Worm (Caenorhabditis elegans) whole organism, young adult: ENCODE data around the gene hrg-9.

Experiments
- B0261.1 ChIP-seq: sonication (generic microtip); optimal IDR thresholded peaks from 2 replicates; lab custom pipeline; 2016; ENCODE audit warnings: mild to moderate bottlenecking, missing genetic modification characterization, moderate library complexity, missing compliant biosample characterization
- B0336.3 ChIP-seq: fragments of 200-800 bp; sonication (Bioruptor generic); IDR thresholded peaks from 2 replicates; pipeline ENCODE4 v1.3.6; 2022; ENCODE audit warnings: missing genetic modification characterization, missing compliant biosample characterization
- C17E4.6 ChIP-seq: fragments of 200-800 bp; sonication (Bioruptor generic); IDR thresholded peaks from 2 replicates; pipeline ENCODE4 v1.3.6; 2022; ENCODE audit warnings: missing genetic modification reagents, missing genetic modification characterization, missing compliant biosample characterization
- F10E7.11 ChIP-seq: sonication (generic microtip); optimal IDR thresholded peaks from 2 replicates; lab custom pipeline; 2017; ENCODE audit warnings: mild to moderate bottlenecking, missing genetic modification characterization, moderate library complexity, missing compliant biosample characterization
- T07F8.4 ChIP-seq: sonication (generic microtip); optimal IDR thresholded peaks from 2 replicates; lab custom pipeline; 2016; ENCODE audit warnings: mild to moderate bottlenecking, missing genetic modification characterization, moderate library complexity, missing compliant biosample characterization
- cebp-2 ChIP-seq: fragments of 200-800 bp; sonication (Bioruptor generic); IDR thresholded peaks from 2 replicates; pipeline ENCODE4 v1.3.6; 2022; ENCODE audit warnings: missing genetic modification characterization, missing compliant biosample characterization
- lin-35 ChIP-seq, 3 experiments: fragments of 150-350 bp in 2 of 3; sonication (generic microtip) in 1 of 3; optimal IDR thresholded peaks; 2 replicates each; lab custom pipeline; 2014 to 2018; ENCODE audit warnings: missing biosample characterization in 3 of 3, missing genetic modification characterization in 3 of 3, missing genetic modification reagents in 3 of 3
- mcd-1 ChIP-seq: fragments of 200-800 bp; sonication (Bioruptor generic); IDR thresholded peaks from 2 replicates; pipeline ENCODE4 v1.3.6; 2022; ENCODE audit warnings: missing genetic modification reagents, missing genetic modification characterization, missing compliant biosample characterization
- mxl-1 ChIP-seq: sonication (generic microtip); optimal IDR thresholded peaks from 2 replicates; lab custom pipeline; 2016; ENCODE audit warnings: missing genetic modification characterization, missing compliant biosample characterization
- nfya-1 ChIP-seq: sonication (generic microtip); optimal IDR thresholded peaks from 2 replicates; lab custom pipeline; 2017; ENCODE audit warnings: antibody characterized with exemption, missing compliant biosample characterization, missing genetic modification characterization, borderline replicate concordance; ENCODE audit not compliant: insufficient read depth
- snpc-4 ChIP-seq, 5 experiments: fragments of 150-350 bp in 1 of 5; sonication (generic microtip) in 4 of 5; optimal IDR thresholded peaks; 2 replicates each; lab custom pipeline; 2014 to 2018; ENCODE audit warnings: missing genetic modification characterization in 5 of 5, missing biosample characterization in 3 of 5, antibody characterized with exemption in 2 of 5, mild to moderate bottlenecking in 2 of 5, missing compliant biosample characterization in 2 of 5, missing genotype in 2 of 5, moderate library complexity in 2 of 5, missing genetic modification reagents in 1 of 5
- ztf-28 ChIP-seq: fragments of 200-800 bp; sonication (Bioruptor generic); IDR thresholded peaks from 2 replicates; pipeline ENCODE4 v1.3.6; 2022; ENCODE audit warnings: missing genetic modification reagents, missing genetic modification characterization, missing compliant biosample characterization

ce11 chrV:12919705-12920104 lies 43.4 kb downstream of the hrg-9 start, which contains the start of gene lipl-1:
- TF ChIP-seq snpc-4 (GFP tag; optimal IDR thresholded peaks at IDR 0.05; lab: Kevin White, UChicago) = no peak
- no peak for TF ChIP-seq snpc-4 (tag; optimal IDR thresholded peaks at IDR 0.05; lab: Kevin White, UChicago)
- no peak for TF ChIP-seq B0336.3 (GFP tag; lab: Robert Waterston, UW)
- no peak for TF ChIP-seq lin-35 (GFP tag; optimal IDR thresholded peaks at IDR 0.05; lab: Kevin White, UChicago)
- no peak for TF ChIP-seq C17E4.6 (GFP tag; lab: Robert Waterston, UW)
- no peak for TF ChIP-seq mxl-1 (tag; lab: Kevin White, UChicago)
- TF ChIP-seq T07F8.4 (tag; lab: Kevin White, UChicago) = no peak
- TF ChIP-seq F10E7.11 (tag; lab: Kevin White, UChicago) = no peak
- no peak for TF ChIP-seq B0261.1 (tag; lab: Kevin White, UChicago)
- TF ChIP-seq mcd-1 = no peak
- TF ChIP-seq cebp-2 (GFP tag; lab: Robert Waterston, UW) = no peak
- no peak for TF ChIP-seq nfya-1 (tag; lab: Kevin White, UChicago)
- no peak for TF ChIP-seq ztf-28
